Fruit fly (Drosophila melanogaster): ENCODE measurements around the gene CG6013.

Gene CG6013

dm6 chr3R:19031210-19031609 lies at the start of gene CG6013, which contains the start of gene Prp18 (continued):
- TF ChIP-seq pan (optimal IDR thresholded peaks at IDR 0.05), result no peak
- peak in 1 of 2 experiments; percentile 56 for TF ChIP-seq pan (GFP tag; optimal IDR thresholded peaks at IDR 0.05 in 1 of 2, IDR thresholded peaks at IDR 0.05 in 1 of 2)
- TF ChIP-seq CG10267 (tag; optimal IDR thresholded peaks at IDR 0.05), result peak; percentile 74
- peak in 1 of 2 experiments; percentile 32 for TF ChIP-seq dpn (GFP tag; optimal IDR thresholded peaks at IDR 0.05)
- TF ChIP-seq CG15514 (GFP tag; optimal IDR thresholded peaks at IDR 0.05), result peak; percentile 37
- TF ChIP-seq Bgb (GFP tag; IDR thresholded peaks at IDR 0.05; ENCODE audit: partially characterized antibody), result no peak
- no peak for TF ChIP-seq Ravus (GFP tag; IDR thresholded peaks at IDR 0.05)
- no peak for TF ChIP-seq CG17186 (GFP tag; optimal IDR thresholded peaks at IDR 0.05)
- TF ChIP-seq fd64A (GFP tag; optimal IDR thresholded peaks at IDR 0.05), result no peak
- peak; percentile 66; the same call in 2 of the 3 replicates for TF ChIP-seq dysf (GFP tag; IDR thresholded peaks at IDR 0.05)
- peak; percentile 86 for TF ChIP-seq nmo (GFP tag; optimal IDR thresholded peaks at IDR 0.05)
- peak; percentile 23 for TF ChIP-seq CG10543 (GFP tag; optimal IDR thresholded peaks at IDR 0.05)
- TF ChIP-seq Dad (GFP tag; optimal IDR thresholded peaks at IDR 0.05), result no peak
- peak; percentile 44 for TF ChIP-seq Lhr (GFP tag; optimal IDR thresholded peaks at IDR 0.05)
- no peak for TF ChIP-seq CG11093 (GFP tag; IDR thresholded peaks at IDR 0.05)
- TF ChIP-seq Doc3 (GFP tag; IDR thresholded peaks at IDR 0.05; ENCODE audit: partially characterized antibody), result no peak
- TF ChIP-seq gsb-n (tag; optimal IDR thresholded peaks at IDR 0.05), result peak; percentile 74
- peak; percentile 83 for TF ChIP-seq CG13424 (tag; optimal IDR thresholded peaks at IDR 0.05)
- peak; percentile 44 for TF ChIP-seq Hmr (GFP tag; optimal IDR thresholded peaks at IDR 0.05)
- peak; percentile 32; the same call in 1 of the 3 replicates for TF ChIP-seq zfh1 (GFP tag; IDR thresholded peaks at IDR 0.05)
- TF ChIP-seq CG4617 (GFP tag; optimal IDR thresholded peaks at IDR 0.05; ENCODE audit: borderline replicate concordance), result peak; percentile 89
- no peak for TF ChIP-seq Lpt (GFP tag; optimal IDR thresholded peaks at IDR 0.05)
- peak; percentile 29; the same call in 1 of the 2 replicates for TF ChIP-seq Ada2b (GFP tag; IDR thresholded peaks at IDR 0.05)
- TF ChIP-seq Xbp1 (GFP tag; optimal IDR thresholded peaks at IDR 0.05), result peak; percentile 63
- TF ChIP-seq CG10274 (GFP tag; optimal IDR thresholded peaks at IDR 0.05), result no peak
- peak; percentile 60 for TF ChIP-seq D19A (tag; optimal IDR thresholded peaks at IDR 0.05)
- peak; percentile 81 for TF ChIP-seq MBD-R2 (GFP tag; IDR thresholded peaks at IDR 0.05)
- TF ChIP-seq ATbp (GFP tag; optimal IDR thresholded peaks at IDR 0.05), result no peak
- no peak for TF ChIP-seq fd102C (GFP tag; optimal IDR thresholded peaks at IDR 0.05)
- 0 out of 2 replicates have a peak, but pooled peaks have one; percentile 47 for TF ChIP-seq CG32772 (GFP tag; IDR thresholded peaks at IDR 0.05)
- peak; percentile 75 for TF ChIP-seq trem (tag; optimal IDR thresholded peaks at IDR 0.05)
- TF ChIP-seq Oli (tag; optimal IDR thresholded peaks at IDR 0.05), result peak; percentile 25
- TF ChIP-seq dmrt11E (tag; optimal IDR thresholded peaks at IDR 0.05), result peak; percentile 69
- TF ChIP-seq BEAF-32 (GFP tag; optimal IDR thresholded peaks at IDR 0.05), result peak; percentile 18
- peak; percentile 81 for TF ChIP-seq phol (tag; optimal IDR thresholded peaks at IDR 0.05)
- TF ChIP-seq sim (GFP tag; IDR thresholded peaks at IDR 0.05), result no peak
- peak; percentile 28 for TF ChIP-seq CG17385 (GFP tag; optimal IDR thresholded peaks at IDR 0.05)
- TF ChIP-seq CG18619 (GFP tag; optimal IDR thresholded peaks at IDR 0.05), result peak; percentile 3
- TF ChIP-seq CG12942 (GFP tag; optimal IDR thresholded peaks at IDR 0.05), result peak; percentile 56
- TF ChIP-seq lola (GFP tag; optimal IDR thresholded peaks at IDR 0.05), result peak in 1 of 3 experiments; percentile 74
- TF ChIP-seq CG7271 (tag; optimal IDR thresholded peaks at IDR 0.05), result peak; percentile 65
- TF ChIP-seq CG3838 (GFP tag; optimal IDR thresholded peaks at IDR 0.05), result no peak
- peak; percentile 7 for TF ChIP-seq CG10462 (GFP tag; optimal IDR thresholded peaks at IDR 0.05)
- peak; percentile 53 for TF ChIP-seq CG4424 (GFP tag; optimal IDR thresholded peaks at IDR 0.05)
- TF ChIP-seq CG7839 (tag; optimal IDR thresholded peaks at IDR 0.05), result peak; percentile 75
- TF ChIP-seq CG32532 (GFP tag; IDR thresholded peaks at IDR 0.05), result peak; percentile 63; the same call in 1 of the 2 replicates
- TF ChIP-seq prd (optimal IDR thresholded peaks at IDR 0.05), result no peak
- TF ChIP-seq prd (GFP tag; IDR thresholded peaks at IDR 0.05), result peak; percentile 40; the same call in 1 of the 3 replicates
- TF ChIP-seq grau (tag; optimal IDR thresholded peaks at IDR 0.05), result peak; percentile 80

Data from whole organism, embryonic.